Fruit fly (Drosophila melanogaster): Measurements from ENCODE around the gene CG14818.

Gene CG14818

dm6 chrX:1897384-1897783 lies 17.8 kb upstream of the CG14818 start:
- TF ChIP-seq CG13204 (GFP tag; optimal IDR thresholded peaks at IDR 0.05): no peak
- peak; percentile 16 for TF ChIP-seq CG34367 (tag; optimal IDR thresholded peaks at IDR 0.05)
- peak; percentile 27; the same call in 1 of the 2 replicates for TF ChIP-seq CG32121 (GFP tag; IDR thresholded peaks at IDR 0.05)
- peak; percentile 39 for TF ChIP-seq CG17806 (tag; optimal IDR thresholded peaks at IDR 0.05)
- TF ChIP-seq CG4496 (GFP tag; IDR thresholded peaks at IDR 0.05): peak; percentile 73; the same call in 2 of the 3 replicates
- TF ChIP-seq Pif1A (GFP tag; optimal IDR thresholded peaks at IDR 0.05): no peak
- peak; percentile 48 for TF ChIP-seq Snoo (tag; optimal IDR thresholded peaks at IDR 0.05)
- TF ChIP-seq rn (GFP tag; IDR thresholded peaks at IDR 0.05): no peak
- TF ChIP-seq D1 (tag; optimal IDR thresholded peaks at IDR 0.05): no peak
- no peak for TF ChIP-seq CG12605 (GFP tag; IDR thresholded peaks at IDR 0.05)
- TF ChIP-seq EcR (GFP tag; optimal IDR thresholded peaks at IDR 0.05): no peak
- no peak for TF ChIP-seq Pif1B (GFP tag; optimal IDR thresholded peaks at IDR 0.05)
- TF ChIP-seq CG14655 (GFP tag; optimal IDR thresholded peaks at IDR 0.05): no peak
- peak; percentile 60; the same call in 1 of the 3 replicates for TF ChIP-seq fd96Ca (GFP tag; IDR thresholded peaks at IDR 0.05)
- peak; percentile 30 for TF ChIP-seq CG8301 (tag; optimal IDR thresholded peaks at IDR 0.05)
- TF ChIP-seq gl (tag; optimal IDR thresholded peaks at IDR 0.05): peak; percentile 16
- TF ChIP-seq CG9948 (tag; optimal IDR thresholded peaks at IDR 0.05): peak; percentile 33
- peak; percentile 66 for TF ChIP-seq CG15710 (tag; optimal IDR thresholded peaks at IDR 0.05)
- TF ChIP-seq Ets98B (GFP tag; IDR thresholded peaks at IDR 0.05): peak; percentile 48; the same call in 1 of the 2 replicates
- TF ChIP-seq CG8159 (tag; optimal IDR thresholded peaks at IDR 0.05): peak; percentile 58
- no peak for TF ChIP-seq CG10348 (GFP tag; IDR thresholded peaks at IDR 0.05)

dm6 chrX:1893532-1893931 lies 14.0 kb upstream of the CG14818 start:
- TF ChIP-seq CG15710 (tag; optimal IDR thresholded peaks at IDR 0.05): no peak
- TF ChIP-seq EcR (GFP tag; optimal IDR thresholded peaks at IDR 0.05): no peak
- no peak for TF ChIP-seq CG32121 (GFP tag; IDR thresholded peaks at IDR 0.05)
- no peak for TF ChIP-seq Snoo (tag; optimal IDR thresholded peaks at IDR 0.05)
- no peak for TF ChIP-seq CG12605 (GFP tag; IDR thresholded peaks at IDR 0.05)
- TF ChIP-seq D1 (tag; optimal IDR thresholded peaks at IDR 0.05): no peak
- TF ChIP-seq CG8301 (tag; optimal IDR thresholded peaks at IDR 0.05): no peak
- TF ChIP-seq Pif1B (GFP tag; optimal IDR thresholded peaks at IDR 0.05): no peak
- TF ChIP-seq Ets98B (GFP tag; IDR thresholded peaks at IDR 0.05): no peak
- no peak for TF ChIP-seq CG9948 (tag; optimal IDR thresholded peaks at IDR 0.05)
- no peak for TF ChIP-seq CG4496 (GFP tag; IDR thresholded peaks at IDR 0.05)
- no peak for TF ChIP-seq rn (GFP tag; IDR thresholded peaks at IDR 0.05)
- no peak for TF ChIP-seq CG10348 (GFP tag; IDR thresholded peaks at IDR 0.05)

- TF ChIP-seq CG13204 (GFP tag; optimal IDR thresholded peaks at IDR 0.05): no peak
- TF ChIP-seq Ets98B (GFP tag; IDR thresholded peaks at IDR 0.05): peak; percentile 35; the same call in 1 of the 2 replicates
- TF ChIP-seq CG15710 (tag; optimal IDR thresholded peaks at IDR 0.05): peak; percentile 30
- TF ChIP-seq CG8301 (tag; optimal IDR thresholded peaks at IDR 0.05): no peak
- no peak for TF ChIP-seq rn (GFP tag; IDR thresholded peaks at IDR 0.05)
- no peak for TF ChIP-seq CG9948 (tag; optimal IDR thresholded peaks at IDR 0.05)
- no peak for TF ChIP-seq Pif1A (GFP tag; optimal IDR thresholded peaks at IDR 0.05)
- no peak for TF ChIP-seq fd96Ca (GFP tag; IDR thresholded peaks at IDR 0.05)
- TF ChIP-seq CG34367 (tag; optimal IDR thresholded peaks at IDR 0.05): no peak
- TF ChIP-seq CG8159 (tag; optimal IDR thresholded peaks at IDR 0.05): no peak
- TF ChIP-seq CG17806 (tag; optimal IDR thresholded peaks at IDR 0.05): no peak
- TF ChIP-seq gl (tag; optimal IDR thresholded peaks at IDR 0.05): no peak
- no peak for TF ChIP-seq Pif1B (GFP tag; optimal IDR thresholded peaks at IDR 0.05)
- no peak for TF ChIP-seq CG32121 (GFP tag; IDR thresholded peaks at IDR 0.05)
- TF ChIP-seq CG4496 (GFP tag; IDR thresholded peaks at IDR 0.05): peak; percentile 62; the same call in 2 of the 3 replicates
These were observed 10.4 kb upstream of the CG14818 start, which contains the start of the genes trr and mRpL16 for dm6 chrX:1889926-1890325. Gene trr (minus strand): TSS chrX:1889950. Gene mRpL16 (plus strand): TSS chrX:1890256.

- TF ChIP-seq Pif1A (GFP tag; optimal IDR thresholded peaks at IDR 0.05) (no peak), CG15710 (tag; optimal IDR thresholded peaks at IDR 0.05) (no peak), CG8159 (tag; optimal IDR thresholded peaks at IDR 0.05) (no peak), CG34367 (tag; optimal IDR thresholded peaks at IDR 0.05) (no peak), CG4496 (GFP tag; IDR thresholded peaks at IDR 0.05) (no peak), CG17806 (tag; optimal IDR thresholded peaks at IDR 0.05) (no peak), EcR (GFP tag; optimal IDR thresholded peaks at IDR 0.05) (no peak), CG10348 (GFP tag; IDR thresholded peaks at IDR 0.05) (no peak), rn (GFP tag; IDR thresholded peaks at IDR 0.05) (no peak), D1 (tag; optimal IDR thresholded peaks at IDR 0.05) (no peak), CG8301 (tag; optimal IDR thresholded peaks at IDR 0.05) (no peak), CG14655 (GFP tag; optimal IDR thresholded peaks at IDR 0.05) (no peak), CG12605 (GFP tag; IDR thresholded peaks at IDR 0.05) (no peak)
These were observed 1.2 kb upstream of the CG14818 start for dm6 chrX:1880779-1881178.

- TF ChIP-seq CG8159 (tag; optimal IDR thresholded peaks at IDR 0.05): peak; percentile 35
- no peak for TF ChIP-seq D1 (tag; optimal IDR thresholded peaks at IDR 0.05)
- no peak for TF ChIP-seq CG14655 (GFP tag; optimal IDR thresholded peaks at IDR 0.05)
- peak; percentile 12 for TF ChIP-seq Snoo (tag; optimal IDR thresholded peaks at IDR 0.05)
- TF ChIP-seq CG12605 (GFP tag; IDR thresholded peaks at IDR 0.05): 0 out of 2 replicates have a peak, but pooled peaks have one; percentile 13
- peak; percentile 51; the same call in 2 of the 3 replicates for TF ChIP-seq fd96Ca (GFP tag; IDR thresholded peaks at IDR 0.05)
- TF ChIP-seq Ets98B (GFP tag; IDR thresholded peaks at IDR 0.05): peak; percentile 35
- peak; percentile 67; the same call in 2 of the 3 replicates for TF ChIP-seq CG4496 (GFP tag; IDR thresholded peaks at IDR 0.05)
- TF ChIP-seq CG34367 (tag; optimal IDR thresholded peaks at IDR 0.05): peak; percentile 32
- TF ChIP-seq CG15710 (tag; optimal IDR thresholded peaks at IDR 0.05): peak; percentile 35
- no peak for TF ChIP-seq CG8301 (tag; optimal IDR thresholded peaks at IDR 0.05)
These were observed 574 bp upstream of the CG14818 start, which contains the start of gene Coa8 for dm6 chrX:1880139-1880556. Gene Coa8 (plus strand): TSS chrX:1880282.
